Fruit fly (Drosophila melanogaster): ENCODE results near the gene CG3246.

Gene CG3246

dm6 chr2L:3439502-3439901 is 22.2 kb downstream of the CG3246 start (continued):
- TF ChIP-seq CG3407 (GFP tag; optimal IDR thresholded peaks at IDR 0.05) = no peak
- no peak for TF ChIP-seq Hr39 (optimal IDR thresholded peaks at IDR 0.05)
- TF ChIP-seq corto (GFP tag; optimal IDR thresholded peaks at IDR 0.05) = no peak
- no peak for TF ChIP-seq Taf1 (GFP tag; IDR thresholded peaks at IDR 0.05)
- TF ChIP-seq HLHmδ (GFP tag; optimal IDR thresholded peaks at IDR 0.05) = no peak
- TF ChIP-seq CG6175 (GFP tag; IDR thresholded peaks at IDR 0.05) = no peak
- no peak for TF ChIP-seq CG10565 (GFP tag; optimal IDR thresholded peaks at IDR 0.05)
- TF ChIP-seq shn (GFP tag; optimal IDR thresholded peaks at IDR 0.05) = no peak
- TF ChIP-seq pita (GFP tag; optimal IDR thresholded peaks at IDR 0.05) = no peak
- no peak for TF ChIP-seq jumu (GFP tag; optimal IDR thresholded peaks at IDR 0.05)
- peak in 1 of 2 experiments; percentile 11 for TF ChIP-seq Hr51 (GFP tag; optimal IDR thresholded peaks at IDR 0.05)
- TF ChIP-seq CG9727 (GFP tag; optimal IDR thresholded peaks at IDR 0.05) = no peak
- no peak for TF ChIP-seq scrt (GFP tag; optimal IDR thresholded peaks at IDR 0.05)
- no peak for TF ChIP-seq Vsx1 (GFP tag; optimal IDR thresholded peaks at IDR 0.05)
- peak; percentile 10 for TF ChIP-seq Sox102F (GFP tag; optimal IDR thresholded peaks at IDR 0.05)
- TF ChIP-seq CG12942 (GFP tag; optimal IDR thresholded peaks at IDR 0.05) = no peak
- TF ChIP-seq Antp (GFP tag; optimal IDR thresholded peaks at IDR 0.05) = no peak
- TF ChIP-seq CG30431 (GFP tag; optimal IDR thresholded peaks at IDR 0.05) = no peak
- TF ChIP-seq ems (GFP tag; optimal IDR thresholded peaks at IDR 0.05) = no peak
- TF ChIP-seq CG17829 (tag; optimal IDR thresholded peaks at IDR 0.05) = peak; percentile 36
- no peak for TF ChIP-seq nerfin-2 (GFP tag; IDR thresholded peaks at IDR 0.05; ENCODE audit: partially characterized antibody)
- no peak for TF ChIP-seq Mad (GFP tag; optimal IDR thresholded peaks at IDR 0.05)
- TF ChIP-seq Dip2 (GFP tag; IDR thresholded peaks at IDR 0.05) = no peak
- TF ChIP-seq CG17361 (GFP tag; IDR thresholded peaks at IDR 0.05) = peak; percentile 14; the same call in 1 of the 3 replicates
- no peak for TF ChIP-seq Meics (GFP tag; optimal IDR thresholded peaks at IDR 0.05)
- no peak for TF ChIP-seq ase (GFP tag; IDR thresholded peaks at IDR 0.05)
- TF ChIP-seq CG31441 (GFP tag; IDR thresholded peaks at IDR 0.05) = peak; percentile 36; the same call in 1 of the 2 replicates
- TF ChIP-seq hkb (optimal IDR thresholded peaks at IDR 0.05) = no peak
- TF ChIP-seq hkb (GFP tag; IDR thresholded peaks at IDR 0.05) = no peak
- TF ChIP-seq CG15696 (tag; optimal IDR thresholded peaks at IDR 0.05) = no peak
- no peak for TF ChIP-seq CG13287 (GFP tag; IDR thresholded peaks at IDR 0.05; ENCODE audit: partially characterized antibody)
- TF ChIP-seq wor (GFP tag; IDR thresholded peaks at IDR 0.05) = no peak
- TF ChIP-seq CG12769 (tag; optimal IDR thresholded peaks at IDR 0.05) = no peak
- no peak for TF ChIP-seq CG4707 (GFP tag; optimal IDR thresholded peaks at IDR 0.05)
- no peak for TF ChIP-seq CG10209 (GFP tag; optimal IDR thresholded peaks at IDR 0.05)
- TF ChIP-seq CG8388 (GFP tag; optimal IDR thresholded peaks at IDR 0.05) = peak; percentile 37
- no peak for TF ChIP-seq caup (GFP tag; optimal IDR thresholded peaks at IDR 0.05; ENCODE audit: severe bottlenecking)
- no peak for TF ChIP-seq CG6791 (GFP tag; IDR thresholded peaks at IDR 0.05; ENCODE audit: partially characterized antibody)
- no peak for TF ChIP-seq ash1 (GFP tag; optimal IDR thresholded peaks at IDR 0.05)
- no peak for TF ChIP-seq hb (GFP tag; IDR thresholded peaks at IDR 0.05; ENCODE audit: partially characterized antibody)
- no peak for TF ChIP-seq C15 (GFP tag; IDR thresholded peaks at IDR 0.05)
- no peak for TF ChIP-seq CG9609 (GFP tag; optimal IDR thresholded peaks at IDR 0.05)
- no peak for TF ChIP-seq B-H1 (GFP tag; IDR thresholded peaks at IDR 0.05)
- TF ChIP-seq gro (GFP tag; optimal IDR thresholded peaks at IDR 0.05) = no peak
- TF ChIP-seq Sry-β (GFP tag; optimal IDR thresholded peaks at IDR 0.05) = no peak
- no peak for TF ChIP-seq MESR4 (GFP tag; optimal IDR thresholded peaks at IDR 0.05)
- no peak for TF ChIP-seq Hr3 (GFP tag; optimal IDR thresholded peaks at IDR 0.05)
- TF ChIP-seq ewg (GFP tag; optimal IDR thresholded peaks at IDR 0.05) = no peak
- no peak for TF ChIP-seq pnt (GFP tag; optimal IDR thresholded peaks at IDR 0.05)
- TF ChIP-seq CG4854 (GFP tag; optimal IDR thresholded peaks at IDR 0.05) = no peak
- no peak for TF ChIP-seq CG33213 (GFP tag; optimal IDR thresholded peaks at IDR 0.05)
- no peak for TF ChIP-seq slou (GFP tag; optimal IDR thresholded peaks at IDR 0.05)
